Fruit fly (Drosophila melanogaster): Measurements from ENCODE around the gene Als2.

- TF ChIP-seq ovo (GFP tag; optimal IDR thresholded peaks at IDR 0.05) (no peak), CG12768 (GFP tag; optimal IDR thresholded peaks at IDR 0.05) (no peak), kay (GFP tag; ENCODE audit: borderline replicate concordance) (no peak)
Observed at dm6 chr3L:21666880-21667279, 12.7 kb downstream of the Als2 start, which contains the start of gene Cpr78E.

Data from whole organism, adult.